Fruit fly (Drosophila melanogaster): ENCODE measurements around the gene BG642312.

BG642312 gene

DNA sequence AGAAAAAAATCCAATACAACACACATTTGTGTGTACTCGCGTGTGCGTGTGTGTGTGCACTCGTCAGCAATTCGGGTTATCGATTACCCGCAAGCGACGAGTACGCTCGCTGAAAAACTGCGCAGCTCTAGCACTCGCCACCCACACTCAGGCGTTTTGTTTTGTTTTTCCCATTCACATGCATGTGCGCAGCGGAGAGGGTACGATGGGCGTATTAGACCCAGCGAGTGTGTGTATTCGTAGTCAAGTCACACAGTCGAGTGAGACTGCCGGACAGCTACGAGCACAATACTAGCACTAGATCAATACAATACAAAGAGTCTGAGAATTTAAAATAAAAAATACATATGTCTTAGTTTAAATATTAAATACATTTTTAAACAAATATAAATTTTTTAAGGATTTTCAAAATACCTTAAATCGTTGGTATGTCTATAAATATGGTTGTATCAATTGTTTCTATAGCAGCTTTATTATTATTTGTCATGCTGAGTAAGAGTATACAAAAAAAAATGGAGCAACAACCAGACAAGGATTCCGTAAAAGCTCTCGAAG lies 48.2 kb downstream of the BG642312 start, which contains the start of the genes D19B and CG43293 (continued):
- peak; percentile 23 for TF ChIP-seq Hey (tag; optimal IDR thresholded peaks at IDR 0.05)
- peak; percentile 63; the same call in 1 of the 2 replicates for TF ChIP-seq CG8765 (GFP tag; IDR thresholded peaks at IDR 0.05)
- TF ChIP-seq CG17829 (tag; optimal IDR thresholded peaks at IDR 0.05): peak; percentile 89
- peak; percentile 92 for TF ChIP-seq CG14014 (GFP tag; IDR thresholded peaks at IDR 0.05)
- peak; percentile 77 for TF ChIP-seq ro (GFP tag; IDR thresholded peaks at IDR 0.05)
- peak; percentile 80 for TF ChIP-seq CG9817 (tag; optimal IDR thresholded peaks at IDR 0.05)
- TF ChIP-seq jumu (GFP tag; optimal IDR thresholded peaks at IDR 0.05): peak; percentile 89
- peak; percentile 93 for TF ChIP-seq CG10366 (GFP tag; IDR thresholded peaks at IDR 0.05)
- TF ChIP-seq stc (GFP tag; IDR thresholded peaks at IDR 0.05): peak; percentile 87
- peak; percentile 68 for TF ChIP-seq fru (optimal IDR thresholded peaks at IDR 0.05)
- peak; percentile 67 for TF ChIP-seq ttk (GFP tag; IDR thresholded peaks at IDR 0.05)
- peak; percentile 64 for TF ChIP-seq CG6854 (GFP tag; optimal IDR thresholded peaks at IDR 0.05)
- TF ChIP-seq cato (GFP tag; optimal IDR thresholded peaks at IDR 0.05; ENCODE audit: borderline replicate concordance): peak; percentile 80
- TF ChIP-seq Rfx (GFP tag; IDR thresholded peaks at IDR 0.05): peak; percentile 97
- peak; percentile 76 for TF ChIP-seq CG4328 (GFP tag; optimal IDR thresholded peaks at IDR 0.05)
- TF ChIP-seq exex (tag; optimal IDR thresholded peaks at IDR 0.05): no peak
- peak; percentile 82 for TF ChIP-seq CG10462 (GFP tag; optimal IDR thresholded peaks at IDR 0.05)
- peak; percentile 73 for TF ChIP-seq CG4404 (GFP tag; IDR thresholded peaks at IDR 0.05)
- peak; percentile 89 for TF ChIP-seq B-H1 (GFP tag; IDR thresholded peaks at IDR 0.05)
- peak; percentile 31 for TF ChIP-seq pfk (GFP tag; optimal IDR thresholded peaks at IDR 0.05)
- peak; percentile 68; the same call in 1 of the 3 replicates for TF ChIP-seq z (GFP tag; IDR thresholded peaks at IDR 0.05)
- peak; percentile 91 for TF ChIP-seq CG2712 (tag; optimal IDR thresholded peaks at IDR 0.05)
- peak; percentile 83 for TF ChIP-seq pnt (GFP tag; optimal IDR thresholded peaks at IDR 0.05)
- peak; percentile 73 for TF ChIP-seq dimm (GFP tag; IDR thresholded peaks at IDR 0.05)
- no peak for TF ChIP-seq CG14965 (GFP tag; optimal IDR thresholded peaks at IDR 0.05; ENCODE audit: borderline replicate concordance)
- peak; percentile 85 for TF ChIP-seq shn (GFP tag; optimal IDR thresholded peaks at IDR 0.05)
- TF ChIP-seq CG13894 (tag; optimal IDR thresholded peaks at IDR 0.05): peak; percentile 84
- peak; percentile 89 for TF ChIP-seq Mrtf (GFP tag; IDR thresholded peaks at IDR 0.05)
- peak; percentile 90 for TF ChIP-seq CG13624 (GFP tag; optimal IDR thresholded peaks at IDR 0.05)
- peak; percentile 61 for TF ChIP-seq sr (GFP tag; IDR thresholded peaks at IDR 0.05)
- peak; percentile 74 for TF ChIP-seq CG8290 (GFP tag; optimal IDR thresholded peaks at IDR 0.05)
- peak in 1 of 2 experiments; percentile 98 for TF ChIP-seq CG8290 (tag; optimal IDR thresholded peaks at IDR 0.05)
- TF ChIP-seq CG3065 (GFP tag; optimal IDR thresholded peaks at IDR 0.05): peak; percentile 90
- peak; percentile 82 for TF ChIP-seq CG10267 (tag; optimal IDR thresholded peaks at IDR 0.05)
- peak; percentile 91 for TF ChIP-seq sisA (GFP tag; IDR thresholded peaks at IDR 0.05)
- TF ChIP-seq CG17612 (GFP tag; IDR thresholded peaks at IDR 0.05): peak; percentile 66
- TF ChIP-seq mam (GFP tag; optimal IDR thresholded peaks at IDR 0.05): peak; percentile 94
- no peak for TF ChIP-seq run (tag; optimal IDR thresholded peaks at IDR 0.05)
- peak; percentile 65 for TF ChIP-seq CG10321 (GFP tag; IDR thresholded peaks at IDR 0.05)
- TF ChIP-seq lbe (GFP tag; optimal IDR thresholded peaks at IDR 0.05): peak; percentile 78
- peak; percentile 58 for TF ChIP-seq CG15696 (tag; optimal IDR thresholded peaks at IDR 0.05)
- TF ChIP-seq sd (tag; optimal IDR thresholded peaks at IDR 0.05): peak; percentile 75
- TF ChIP-seq Dad (GFP tag; optimal IDR thresholded peaks at IDR 0.05): peak; percentile 80
- TF ChIP-seq Atf6 (GFP tag; IDR thresholded peaks at IDR 0.05): peak; percentile 91
- peak; percentile 89 for TF ChIP-seq CG15269 (tag; optimal IDR thresholded peaks at IDR 0.05)
- TF ChIP-seq dm (GFP tag; optimal IDR thresholded peaks at IDR 0.05): peak; percentile 91
- TF ChIP-seq stwl (tag; optimal IDR thresholded peaks at IDR 0.05): peak; percentile 90
- TF ChIP-seq salm (tag; optimal IDR thresholded peaks at IDR 0.05): peak; percentile 57
- TF ChIP-seq tio (GFP tag; optimal IDR thresholded peaks at IDR 0.05): no peak
- peak; percentile 85 for TF ChIP-seq CG18764 (GFP tag; optimal IDR thresholded peaks at IDR 0.05)
- TF ChIP-seq pum (GFP tag; optimal IDR thresholded peaks at IDR 0.05): peak; percentile 80
- TF ChIP-seq CG11398 (GFP tag; optimal IDR thresholded peaks at IDR 0.05): peak; percentile 64
